Worm (Caenorhabditis elegans) whole organism, L4 larva: ENCODE results near the gene F23H12.5.

Source experiments
- D1046.2 ChIP-seq: fragments of 200-800 bp; sonication (Bioruptor generic); IDR thresholded peaks from 2 replicates; pipeline ENCODE4 v1.3.6; 2022; ENCODE audit warnings: missing genetic modification characterization, missing compliant biosample characterization
- F26F4.8 ChIP-seq: fragments of 200-800 bp; sonication (Bioruptor generic); conservative IDR thresholded peaks from 2 replicates; pipeline ENCODE4 v1.3.6; 2022; ENCODE audit warnings: missing genetic modification characterization, missing compliant biosample characterization
- F49E8.2 ChIP-seq: sonication (generic microtip); optimal IDR thresholded peaks from 2 replicates; lab custom pipeline; 2016; ENCODE audit warnings: missing compliant biosample characterization, mild to moderate bottlenecking, missing genetic modification characterization, borderline replicate concordance
- T26A8.4 ChIP-seq: fragments of 200-800 bp; sonication (Bioruptor generic); IDR thresholded peaks from 2 replicates; pipeline ENCODE4 v1.3.6; 2022; ENCODE audit warnings: missing genetic modification characterization, missing compliant biosample characterization
- Y75B8A.6 ChIP-seq: fragments of 200-800 bp; sonication (Bioruptor generic); IDR thresholded peaks from 2 replicates; pipeline ENCODE4 v1.3.6; 2022; ENCODE audit warnings: missing genetic modification reagents, missing genetic modification characterization, missing compliant biosample characterization
- aha-1 ChIP-seq: fragments of 150-350 bp; peaks from one replicate; lab custom pipeline; 2014; ENCODE audit warnings: missing biosample characterization, missing genetic modification characterization
- ama-1 ChIP-seq: fragments of 150-350 bp; optimal IDR thresholded peaks from 2 replicates; lab custom pipeline; 2014; ENCODE audit warnings: inconsistent platforms, mixed read lengths
- arid-1 ChIP-seq: fragments of 200-800 bp; sonication (Bioruptor generic); conservative IDR thresholded peaks from 2 replicates; pipeline ENCODE4 v1.3.6; 2022; ENCODE audit warnings: missing genetic modification reagents, missing genetic modification characterization, missing compliant biosample characterization
- attf-4 ChIP-seq: sonication (generic microtip); optimal IDR thresholded peaks from 3 replicates; lab custom pipeline; 2017; ENCODE audit warnings: missing biosample characterization, missing genetic modification characterization
- ceh-44 ChIP-seq: fragments of 200-800 bp; sonication (Bioruptor generic); IDR thresholded peaks from 2 replicates; pipeline ENCODE4 v1.3.6; 2022; ENCODE audit warnings: missing genetic modification reagents, missing genetic modification characterization, missing compliant biosample characterization
- ctbp-1 ChIP-seq: fragments of 200-800 bp; sonication (Bioruptor generic); IDR thresholded peaks from 2 replicates; pipeline ENCODE4 v1.3.6; 2022; ENCODE audit warnings: missing genetic modification reagents, missing genetic modification characterization, missing compliant biosample characterization
- daf-12 ChIP-seq: fragments of 150-350 bp; optimal IDR thresholded peaks from 2 replicates; lab custom pipeline; 2014; ENCODE audit warnings: missing biosample characterization, missing genetic modification reagents, missing genetic modification characterization
- daf-16 ChIP-seq, 3 experiments: sonication (generic microtip); optimal IDR thresholded peaks; 2 replicates each; lab custom pipeline; 2016 to 2017; ENCODE audit warnings: missing genetic modification characterization in 3 of 3, missing genetic modification reagents in 3 of 3, mild to moderate bottlenecking in 2 of 3, missing compliant biosample characterization in 2 of 3, missing biosample characterization in 1 of 3, moderate library complexity in 1 of 3
- dmd-9 ChIP-seq: fragments of 200-800 bp; sonication (Bioruptor generic); IDR thresholded peaks from 2 replicates; pipeline ENCODE4 v1.3.6; 2022; ENCODE audit warnings: missing genetic modification reagents, missing genetic modification characterization, missing compliant biosample characterization
- dpl-1 ChIP-seq: fragments of 150-350 bp; optimal IDR thresholded peaks from 2 replicates; lab custom pipeline; 2014; ENCODE audit warnings: missing biosample characterization, missing genetic modification reagents, missing genetic modification characterization
- duxl-1 ChIP-seq: sonication (generic microtip); optimal IDR thresholded peaks from 2 replicates; lab custom pipeline; 2016; ENCODE audit warnings: mild to moderate bottlenecking, missing genetic modification characterization, moderate library complexity, missing compliant biosample characterization; ENCODE audit not compliant: poor library complexity
- dve-1 ChIP-seq: sonication (generic microtip); optimal IDR thresholded peaks from 2 replicates; lab custom pipeline; 2017; ENCODE audit warnings: antibody characterized with exemption, mild to moderate bottlenecking, missing genetic modification characterization, missing compliant biosample characterization; ENCODE audit not compliant: insufficient read depth
- egl-27 ChIP-seq: sonication (generic microtip); optimal IDR thresholded peaks from 3 replicates; lab custom pipeline; 2017; ENCODE audit warnings: missing biosample characterization, missing genetic modification reagents, missing genetic modification characterization
- fkh-10 ChIP-seq: fragments of 150-350 bp; optimal IDR thresholded peaks from 2 replicates; lab custom pipeline; 2014; ENCODE audit warnings: missing biosample characterization, missing genetic modification reagents, missing genetic modification characterization
- gei-8 ChIP-seq: fragments of 200-800 bp; sonication (Bioruptor generic); optimal IDR thresholded peaks from 2 replicates; lab custom pipeline; 2018; ENCODE audit warnings: mild to moderate bottlenecking, missing genetic modification characterization, missing compliant biosample characterization
- hif-1 ChIP-seq, 2 experiments: sonication (generic microtip); optimal IDR thresholded peaks; 2 replicates each; lab custom pipeline; 2016 to 2017; ENCODE audit warnings: missing compliant biosample characterization in 2 of 2, missing genetic modification characterization in 2 of 2, missing genetic modification reagents in 2 of 2, missing genotype in 2 of 2, mild to moderate bottlenecking in 1 of 2
- hlh-11 ChIP-seq: fragments of 200-800 bp; sonication (Bioruptor generic); optimal IDR thresholded peaks from 2 replicates; lab custom pipeline; 2018; ENCODE audit warnings: mild to moderate bottlenecking, missing genetic modification characterization, missing compliant biosample characterization
- hmg-1.1 ChIP-seq: fragments of 200-800 bp; sonication (Bioruptor generic); IDR thresholded peaks from 2 replicates; pipeline ENCODE4 v1.3.6; 2022; ENCODE audit warnings: missing genetic modification reagents, missing genetic modification characterization, missing compliant biosample characterization
- lin-38 ChIP-seq: fragments of 200-800 bp; sonication (Bioruptor generic); IDR thresholded peaks from 2 replicates; pipeline ENCODE4 v1.3.6; 2022; ENCODE audit warnings: missing genetic modification reagents, missing genetic modification characterization, missing compliant biosample characterization
- lsy-2 ChIP-seq, 2 experiments: fragments of 150-350 bp in 1 of 2; sonication (generic microtip) in 1 of 2; optimal IDR thresholded peaks; 2 replicates each; lab custom pipeline; 2014 to 2017; ENCODE audit warnings: missing biosample characterization in 2 of 2, missing genetic modification characterization in 2 of 2
- mep-1 ChIP-seq: fragments of 150-350 bp; sonication (generic microtip); optimal IDR thresholded peaks from 3 replicates; lab custom pipeline; 2014; ENCODE audit warnings: missing biosample characterization, missing genetic modification characterization
- mes-2 ChIP-seq: sonication (generic microtip); optimal IDR thresholded peaks from 2 replicates; lab custom pipeline; 2016; ENCODE audit warnings: missing genotype, mild to moderate bottlenecking, missing genetic modification characterization, missing compliant biosample characterization; ENCODE audit not compliant: poor library complexity, severe bottlenecking
- mxl-2 ChIP-seq: fragments of 200-800 bp; sonication (Bioruptor generic); conservative IDR thresholded peaks from 2 replicates; pipeline ENCODE4 v1.3.6; 2022; ENCODE audit warnings: missing genetic modification reagents, missing genetic modification characterization, missing compliant biosample characterization
- nhr-102 ChIP-seq: sonication (generic microtip); optimal IDR thresholded peaks from 2 replicates; lab custom pipeline; 2016; ENCODE audit warnings: mild to moderate bottlenecking, missing genetic modification characterization, moderate library complexity, missing compliant biosample characterization
- nhr-11 ChIP-seq: fragments of 150-350 bp; optimal IDR thresholded peaks from 2 replicates; lab custom pipeline; 2014; ENCODE audit warnings: missing biosample characterization, missing genetic modification characterization
- nhr-237 ChIP-seq: sonication (generic microtip); optimal IDR thresholded peaks from 2 replicates; lab custom pipeline; 2017; ENCODE audit warnings: missing biosample characterization, missing genetic modification characterization
- pqm-1 ChIP-seq: sonication (generic microtip); optimal IDR thresholded peaks from 2 replicates; lab custom pipeline; 2017; ENCODE audit warnings: missing biosample characterization, missing genetic modification characterization
- sdz-12 ChIP-seq: fragments of 200-800 bp; sonication (Bioruptor generic); optimal IDR thresholded peaks from 2 replicates; lab custom pipeline; 2018; ENCODE audit warnings: mild to moderate bottlenecking, missing genetic modification characterization, missing compliant biosample characterization
- set-16 ChIP-seq: fragments of 200-800 bp; sonication (Bioruptor generic); IDR thresholded peaks from 2 replicates; pipeline ENCODE4 v1.3.6; 2022; ENCODE audit warnings: missing genetic modification reagents, missing genetic modification characterization, missing compliant biosample characterization
- spr-1 ChIP-seq: sonication (generic microtip); optimal IDR thresholded peaks from 2 replicates; lab custom pipeline; 2016; ENCODE audit warnings: mild to moderate bottlenecking, missing genetic modification characterization, missing compliant biosample characterization
- unc-62 ChIP-seq, 3 experiments: fragments of 150-350 bp in 1 of 3; sonication (generic microtip); optimal IDR thresholded peaks in 2 of 3; peaks in 1 of 3; 1 replicate in 1 of 3; 2 replicates in 2 of 3; lab custom pipeline; 2014 to 2017; ENCODE audit warnings: missing biosample characterization in 3 of 3, missing genetic modification characterization in 3 of 3, missing genetic modification reagents in 3 of 3, missing genotype in 1 of 3
- zfp-3 ChIP-seq: fragments of 200-800 bp; sonication (Bioruptor generic); conservative IDR thresholded peaks from 2 replicates; pipeline ENCODE4 v1.3.6; 2022; ENCODE audit warnings: missing genetic modification reagents, missing genetic modification characterization, missing compliant biosample characterization
- zip-11 ChIP-seq: fragments of 200-800 bp; sonication (Bioruptor generic); IDR thresholded peaks from 2 replicates; pipeline ENCODE4 v1.3.6; 2022; ENCODE audit warnings: missing genetic modification characterization, missing compliant biosample characterization

F23H12.5 gene

DNA sequence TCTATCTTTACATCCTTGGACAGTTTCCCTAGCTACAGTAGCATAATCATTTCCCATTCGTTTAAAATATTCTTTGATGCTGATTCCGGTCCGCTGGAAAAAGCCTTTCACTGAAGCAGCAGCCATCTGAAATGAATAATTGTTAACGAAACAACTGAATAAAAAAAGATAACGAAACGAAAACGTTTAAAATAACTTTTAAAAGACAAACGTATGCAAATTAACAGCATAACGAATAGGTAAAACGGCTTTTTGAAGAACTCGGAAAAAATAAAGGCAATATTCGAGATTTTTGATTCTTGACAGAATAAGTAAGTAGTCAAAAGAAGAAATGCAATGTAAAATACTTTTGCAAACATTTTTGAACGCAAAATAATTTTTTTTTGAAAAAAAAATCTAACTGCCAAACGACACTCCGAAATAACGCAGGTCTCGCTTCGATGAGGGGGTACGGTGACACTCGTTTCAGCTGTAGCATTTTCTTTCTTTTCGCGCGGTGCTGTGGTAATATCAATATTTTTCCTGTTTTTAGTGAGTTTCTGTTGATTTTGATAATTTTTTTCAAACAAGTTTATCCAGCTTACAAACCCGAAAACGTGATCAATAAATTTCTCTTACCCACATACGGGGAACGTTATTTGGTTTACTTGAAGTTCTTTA is 40.4 kb upstream of the F23H12.5 start, which contains the start of the genes R04F11.5 and R04F11.2 (continued):
- peak; percentile 40 for TF ChIP-seq ama-1 (lab: Kevin White, UChicago)
- no peak for TF ChIP-seq mxl-2
- peak; percentile 49; the same call in 1 of the 2 replicates for TF ChIP-seq hmg-1.1 (GFP tag; lab: Robert Waterston, UW)
- TF ChIP-seq hlh-11 (tag; lab: Kevin White, UChicago), result peak; percentile 69
- peak; percentile 81 for TF ChIP-seq dve-1 (tag; lab: Kevin White, UChicago)
- TF ChIP-seq mep-1 (tag; lab: Kevin White, UChicago), result peak; percentile 84
- TF ChIP-seq fkh-10, result peak; percentile 28
- TF ChIP-seq, all 104 proteins: peak for 26

- TF ChIP-seq mep-1 (tag; lab: Kevin White, UChicago), result peak; percentile 6
- no peak for TF ChIP-seq aha-1 (tag; lab: Kevin White, UChicago)
- TF ChIP-seq hmg-1.1 (GFP tag; lab: Robert Waterston, UW), result 0 out of 2 replicates have a peak, but pooled peaks have one; percentile 9
- TF ChIP-seq nhr-237 (tag; lab: Kevin White, UChicago), result no peak
- TF ChIP-seq sdz-12 (GFP tag; lab: Kevin White, UChicago), result peak; percentile 10
- no peak for TF ChIP-seq set-16 (GFP tag; lab: Robert Waterston, UW)
- peak in 1 of 2 experiments; percentile 29 for TF ChIP-seq lsy-2 (tag; optimal IDR thresholded peaks at IDR 0.05; lab: Kevin White, UChicago)
- 0 out of 2 replicates have a peak, but pooled peaks have one; percentile 31 for TF ChIP-seq lin-38
- TF ChIP-seq daf-16 (GFP tag; optimal IDR thresholded peaks at IDR 0.05; lab: Kevin White, UChicago), result peak in 1 of 2 experiments; percentile 13
- peak; percentile 13 for TF ChIP-seq daf-16 (tag; optimal IDR thresholded peaks at IDR 0.05; lab: Kevin White, UChicago)
- TF ChIP-seq daf-12 (tag; lab: Kevin White, UChicago), result no peak
- peak; percentile 32 for TF ChIP-seq arid-1 (GFP tag; lab: Robert Waterston, UW)
- peak; percentile 64 for TF ChIP-seq duxl-1 (tag; lab: Kevin White, UChicago)
- TF ChIP-seq gei-8 (GFP tag; lab: Kevin White, UChicago), result peak; percentile 20
- peak; percentile 2 for TF ChIP-seq F49E8.2 (tag; lab: Kevin White, UChicago)
- peak; percentile 45 for TF ChIP-seq nhr-102 (tag; lab: Kevin White, UChicago)
- TF ChIP-seq zfp-3 (GFP tag; lab: Robert Waterston, UW), result peak; percentile 42; the same call in 1 of the 2 replicates
- peak; percentile 22 for TF ChIP-seq mes-2 (tag; lab: Kevin White, UChicago)
- no peak for TF ChIP-seq attf-4
- no peak for TF ChIP-seq fkh-10
Measured at ce11 chrV:12320274-12320839, 38.1 kb upstream of the F23H12.5 start.

DNA sequence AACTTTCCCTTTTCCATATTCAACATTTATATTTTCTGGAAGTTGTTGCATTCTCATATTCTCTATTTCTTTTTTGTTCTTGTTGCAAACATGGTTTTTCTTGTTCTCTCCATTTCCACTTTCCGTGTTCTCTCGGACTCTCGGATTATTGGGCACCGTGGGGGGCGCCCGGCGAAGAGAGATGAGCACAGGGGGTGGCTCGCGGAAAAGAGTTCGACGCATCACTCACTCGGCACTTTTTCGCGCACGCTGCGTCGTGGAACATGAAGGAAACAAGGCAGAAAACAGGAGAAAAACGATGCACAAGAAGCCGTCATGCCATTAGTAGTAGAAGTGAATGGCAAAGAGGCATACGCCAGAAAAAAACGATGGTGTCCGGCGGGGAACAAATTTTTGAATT is 31.8 kb upstream of the F23H12.5 start:
- TF ChIP-seq Y75B8A.6 (no peak), hmg-1.1 (GFP tag; lab: Robert Waterston, UW) (0 out of 2 replicates have a peak, but pooled peaks have one; percentile 17), set-16 (GFP tag; lab: Robert Waterston, UW) (peak; percentile 67), F26F4.8 (GFP tag; lab: Robert Waterston, UW) (0 out of 2 replicates have a peak, but pooled peaks have one; percentile 8)

- TF ChIP-seq nhr-11 (tag; lab: Kevin White, UChicago) (no peak), unc-62 (GFP tag; optimal IDR thresholded peaks at IDR 0.05 in 1 of 2; lab: Kevin White, UChicago) (peak in 1 of 2 experiments; percentile 86), unc-62 (tag; optimal IDR thresholded peaks at IDR 0.05; lab: Kevin White, UChicago) (no peak)
- TF ChIP-seq, all 104 proteins: peak for 1
Measured at ce11 chrV:12329173-12329572, 29.3 kb upstream of the F23H12.5 start.

DNA sequence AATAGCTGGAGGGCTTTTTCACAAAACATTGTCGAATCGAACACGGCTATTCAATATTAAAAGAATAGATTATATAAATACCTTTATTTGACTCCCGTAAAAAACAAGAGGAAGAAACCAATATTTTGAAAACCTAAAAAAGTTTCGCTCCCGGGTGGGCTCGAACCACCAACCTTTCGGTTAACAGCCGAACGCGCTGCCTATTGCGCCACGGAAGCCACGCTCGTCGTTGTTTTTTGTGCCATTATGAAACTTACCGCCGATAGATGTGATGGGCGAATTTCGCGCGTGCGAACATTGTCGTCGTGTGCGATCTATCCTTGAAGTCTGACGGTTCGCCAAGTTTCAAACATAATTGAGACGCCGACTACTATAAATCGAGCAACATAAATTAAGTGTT is 26.6 kb upstream of the F23H12.5 start:
- TF ChIP-seq ctbp-1 (peak; percentile 68; the same call in 1 of the 2 replicates), spr-1 (tag; lab: Kevin White, UChicago) (no peak), dmd-9 (GFP tag; lab: Robert Waterston, UW) (0 out of 2 replicates have a peak, but pooled peaks have one; percentile 56), dpl-1 (GFP tag; lab: Kevin White, UChicago) (peak; percentile 26), zip-11 (GFP tag; lab: Robert Waterston, UW) (no peak), daf-16 (GFP tag; optimal IDR thresholded peaks at IDR 0.05; lab: Kevin White, UChicago) (peak in 1 of 2 experiments; percentile 18), daf-16 (tag; optimal IDR thresholded peaks at IDR 0.05; lab: Kevin White, UChicago) (no peak), F26F4.8 (GFP tag; lab: Robert Waterston, UW) (0 out of 2 replicates have a peak, but pooled peaks have one; percentile 13), T26A8.4 (GFP tag; lab: Robert Waterston, UW) (no peak), pqm-1 (tag; lab: Kevin White, UChicago) (no peak), egl-27 (tag; lab: Kevin White, UChicago) (no peak), D1046.2 (GFP tag; lab: Robert Waterston, UW) (0 out of 2 replicates have a peak, but pooled peaks have one; percentile 5), set-16 (GFP tag; lab: Robert Waterston, UW) (no peak), ceh-44 (GFP tag; lab: Robert Waterston, UW) (peak; percentile 33; the same call in 1 of the 2 replicates), hif-1 (tag; optimal IDR thresholded peaks at IDR 0.05; lab: Kevin White, UChicago) (peak in 1 of 2 experiments; percentile 24)
